Worm (Caenorhabditis elegans) whole organism, L2 larva: Measurements from ENCODE around the gene F38E1.6.

Experiments
- R02D3.7 ChIP-seq: fragments of 150-350 bp; optimal IDR thresholded peaks from 2 replicates; lab custom pipeline; 2014; ENCODE audit warnings: missing biosample characterization, missing genetic modification characterization
- Y55F3AM.14 ChIP-seq: fragments of 200-800 bp; sonication (Bioruptor generic); optimal IDR thresholded peaks from 2 replicates; lab custom pipeline; 2018; ENCODE audit warnings: mild to moderate bottlenecking, missing genetic modification characterization, missing compliant biosample characterization
- blmp-1 ChIP-seq: sonication (generic microtip); optimal IDR thresholded peaks from 2 replicates; lab custom pipeline; 2017; ENCODE audit warnings: missing genetic modification characterization, mild to moderate bottlenecking, missing compliant biosample characterization, antibody characterized with exemption, moderate library complexity; ENCODE audit not compliant: insufficient read depth
- ceh-82 ChIP-seq: fragments of 150-350 bp; optimal IDR thresholded peaks from 2 replicates; lab custom pipeline; 2014; ENCODE audit warnings: missing biosample characterization, missing genetic modification characterization
- crh-2 ChIP-seq: sonication (generic microtip); optimal IDR thresholded peaks from 2 replicates; lab custom pipeline; 2017; ENCODE audit warnings: missing biosample characterization, missing genetic modification characterization
- dmd-4 ChIP-seq: sonication (generic microtip); optimal IDR thresholded peaks from 2 replicates; lab custom pipeline; 2017; ENCODE audit warnings: missing biosample characterization, missing genetic modification characterization
- egl-27 ChIP-seq: sonication (generic microtip); optimal IDR thresholded peaks from 3 replicates; lab custom pipeline; 2017; ENCODE audit warnings: missing biosample characterization, missing genetic modification reagents, missing genetic modification characterization
- fos-1 ChIP-seq: fragments of 150-350 bp; optimal IDR thresholded peaks from 2 replicates; lab custom pipeline; 2014; ENCODE audit warnings: missing biosample characterization, missing genetic modification characterization
- lin-11 ChIP-seq: fragments of 150-350 bp; sonication (generic microtip); optimal IDR thresholded peaks from 2 replicates; lab custom pipeline; 2014; ENCODE audit warnings: missing biosample characterization, missing genetic modification characterization, inconsistent platforms, mixed read lengths
- mab-5 ChIP-seq: fragments of 150-350 bp; optimal IDR thresholded peaks from 2 replicates; lab custom pipeline; 2014; ENCODE audit warnings: missing biosample characterization, missing genetic modification characterization
- nhr-10 ChIP-seq: sonication (generic microtip); optimal IDR thresholded peaks from 2 replicates; lab custom pipeline; 2017; ENCODE audit warnings: missing biosample characterization, missing genetic modification characterization
- nhr-11 ChIP-seq: fragments of 150-350 bp; optimal IDR thresholded peaks from 2 replicates; lab custom pipeline; 2014; ENCODE audit warnings: missing biosample characterization, missing genetic modification characterization
- nhr-21 ChIP-seq: fragments of 150-350 bp; optimal IDR thresholded peaks from 2 replicates; lab custom pipeline; 2014; ENCODE audit warnings: missing biosample characterization, missing genetic modification characterization
- nhr-25 ChIP-seq: fragments of 150-350 bp; sonication (generic microtip); optimal IDR thresholded peaks from 3 replicates; lab custom pipeline; 2014; ENCODE audit warnings: missing biosample characterization, missing genetic modification characterization
- nhr-77 ChIP-seq: fragments of 150-350 bp; optimal IDR thresholded peaks from 2 replicates; lab custom pipeline; 2014; ENCODE audit warnings: missing biosample characterization, missing genetic modification characterization
- peb-1 ChIP-seq: fragments of 150-350 bp; optimal IDR thresholded peaks from 2 replicates; lab custom pipeline; 2014; ENCODE audit warnings: missing biosample characterization, missing genetic modification characterization
- skn-1 ChIP-seq: sonication (generic microtip); optimal IDR thresholded peaks from 2 replicates; lab custom pipeline; 2017; ENCODE audit warnings: missing biosample characterization, missing genetic modification characterization
- snpc-4 ChIP-seq: fragments of 150-350 bp; optimal IDR thresholded peaks from 2 replicates; lab custom pipeline; 2014; ENCODE audit warnings: missing biosample characterization, missing genetic modification characterization
- unc-62 ChIP-seq: fragments of 150-350 bp; optimal IDR thresholded peaks from 2 replicates; lab custom pipeline; 2014; ENCODE audit warnings: missing biosample characterization, missing genetic modification reagents, missing genetic modification characterization
- zag-1 ChIP-seq: fragments of 150-350 bp; optimal IDR thresholded peaks from 2 replicates; lab custom pipeline; 2014; ENCODE audit warnings: missing biosample characterization, missing genetic modification characterization
- ztf-1 ChIP-seq: fragments of 200-800 bp; sonication (Bioruptor generic); conservative IDR thresholded peaks from 2 replicates; pipeline ENCODE4 v1.3.6; 2022; ENCODE audit warnings: missing genetic modification characterization, missing compliant biosample characterization

The F38E1.6 gene

DNA sequence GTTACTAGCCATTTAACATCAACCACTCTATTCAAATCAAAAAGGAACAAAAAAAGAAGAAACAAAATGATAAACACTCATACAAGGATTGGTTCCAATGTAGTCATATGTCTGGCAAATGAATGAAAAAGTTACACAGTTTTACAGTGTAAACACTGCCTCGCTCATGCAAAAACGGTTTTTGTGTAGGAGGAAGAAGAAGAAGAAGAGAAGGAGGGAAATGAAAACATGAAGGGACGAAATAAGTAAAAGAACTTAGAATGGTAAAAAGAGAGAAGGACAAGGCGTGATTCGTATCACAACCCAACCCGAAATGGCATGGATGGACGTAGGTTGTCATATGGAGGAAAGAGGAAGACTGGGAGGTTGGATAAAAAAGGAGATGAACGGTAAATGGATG lies 47.0 kb downstream of the F38E1.6 start (continued):
- TF ChIP-seq egl-27 (tag; lab: Kevin White, UChicago), result no peak
- TF ChIP-seq, all 48 proteins: peak for 4

DNA sequence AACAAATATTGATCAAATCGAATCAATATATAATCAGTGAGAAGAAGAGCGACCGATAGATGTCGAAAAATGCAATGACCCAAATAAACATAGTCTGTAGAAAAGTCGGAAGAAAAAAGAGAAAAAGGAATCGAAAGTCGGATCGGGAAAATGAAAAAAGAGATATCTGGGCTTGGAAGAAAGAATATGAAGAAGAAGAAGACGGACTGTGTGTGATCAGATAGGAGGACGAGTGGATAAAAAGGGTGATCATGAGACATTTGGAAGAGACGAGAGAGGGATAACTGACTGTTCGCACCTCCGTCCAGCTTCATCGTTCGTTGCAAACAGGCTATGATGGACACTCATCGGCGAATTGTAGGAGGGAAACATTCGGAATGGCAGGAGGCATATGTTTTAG lies 49.7 kb downstream of the F38E1.6 start:
- peak; percentile 78 for TF ChIP-seq blmp-1 (tag; lab: Kevin White, UChicago)
- no peak for TF ChIP-seq nhr-77 (tag; lab: Kevin White, UChicago)
- no peak for TF ChIP-seq ztf-1 (GFP tag; lab: Robert Waterston, UW)
- no peak for TF ChIP-seq mab-5
- no peak for TF ChIP-seq unc-62 (GFP tag; lab: Kevin White, UChicago)
- TF ChIP-seq fos-1 (tag; lab: Kevin White, UChicago), result peak; percentile 17
- peak; percentile 13 for TF ChIP-seq nhr-21 (tag; lab: Kevin White, UChicago)

DNA sequence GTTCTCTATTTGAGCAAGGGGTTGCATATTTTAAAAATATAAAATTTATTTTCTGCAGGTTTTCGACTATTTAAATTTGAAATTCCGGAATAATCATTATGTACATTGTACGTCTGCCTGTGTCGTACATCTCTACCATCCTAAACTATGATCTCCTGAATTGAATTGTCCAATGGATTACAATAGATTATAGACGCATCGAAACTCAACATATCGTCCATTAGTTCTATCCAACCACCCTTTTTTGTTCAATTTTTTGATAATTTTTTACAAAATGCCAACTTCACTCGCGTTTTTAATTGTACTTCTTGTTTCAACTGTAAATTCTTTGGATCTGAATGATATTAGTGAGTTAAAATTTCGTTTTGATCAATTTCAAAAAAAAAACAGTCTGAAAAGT lies 50.5 kb downstream of the F38E1.6 start, which contains the start of gene F52E1.2:
Gene F52E1.2, plus strand, starts transcription at position 190 of the 400 bp plus-strand sequence.
- TF ChIP-seq peb-1 (tag; lab: Kevin White, UChicago) (no peak), egl-27 (tag; lab: Kevin White, UChicago) (no peak), dmd-4 (tag; lab: Kevin White, UChicago) (no peak), nhr-21 (tag; lab: Kevin White, UChicago) (no peak), nhr-25 (no peak), ceh-82 (no peak), skn-1 (tag; lab: Kevin White, UChicago) (no peak), snpc-4 (tag; lab: Kevin White, UChicago) (no peak), unc-62 (GFP tag; lab: Kevin White, UChicago) (no peak), nhr-11 (tag; lab: Kevin White, UChicago) (no peak), zag-1 (tag; lab: Kevin White, UChicago) (no peak), nhr-77 (tag; lab: Kevin White, UChicago) (no peak), lin-11 (tag; lab: Kevin White, UChicago) (no peak), crh-2 (tag; lab: Kevin White, UChicago) (no peak), Y55F3AM.14 (no peak), R02D3.7 (tag; lab: Kevin White, UChicago) (no peak), nhr-10 (no peak), mab-5 (no peak)
- TF ChIP-seq, all 48 proteins: peak for 0
